Fruit fly (Drosophila melanogaster) whole organism, embryonic: ENCODE results near the gene Mst98Ca.

ENCODE experiments used
- Atf6 ChIP-seq: fragments of 200-800 bp; sonication (Bioruptor generic); IDR thresholded peaks from 2 replicates; pipeline ENCODE4 v1.3.6; 2022; ENCODE audit warnings: missing biosample characterization, missing genetic modification characterization
- lbe ChIP-seq: fragments of 200-800 bp; sonication (Bioruptor generic); optimal IDR thresholded peaks from 2 replicates; lab custom pipeline; 2016; ENCODE audit warnings: missing biosample characterization, mild to moderate bottlenecking, missing genetic modification characterization

dm6 chr3R:28291038-28291437 is at the start of gene Mst98Ca:
- no peak for TF ChIP-seq lbe (GFP tag; lab: Kevin White, UChicago)
- no peak for TF ChIP-seq Atf6 (GFP tag; lab: Robert Waterston, UW)
